Fruit fly (Drosophila melanogaster): ENCODE results near the gene SH3PX1.

The SH3PX1 gene

DNA sequence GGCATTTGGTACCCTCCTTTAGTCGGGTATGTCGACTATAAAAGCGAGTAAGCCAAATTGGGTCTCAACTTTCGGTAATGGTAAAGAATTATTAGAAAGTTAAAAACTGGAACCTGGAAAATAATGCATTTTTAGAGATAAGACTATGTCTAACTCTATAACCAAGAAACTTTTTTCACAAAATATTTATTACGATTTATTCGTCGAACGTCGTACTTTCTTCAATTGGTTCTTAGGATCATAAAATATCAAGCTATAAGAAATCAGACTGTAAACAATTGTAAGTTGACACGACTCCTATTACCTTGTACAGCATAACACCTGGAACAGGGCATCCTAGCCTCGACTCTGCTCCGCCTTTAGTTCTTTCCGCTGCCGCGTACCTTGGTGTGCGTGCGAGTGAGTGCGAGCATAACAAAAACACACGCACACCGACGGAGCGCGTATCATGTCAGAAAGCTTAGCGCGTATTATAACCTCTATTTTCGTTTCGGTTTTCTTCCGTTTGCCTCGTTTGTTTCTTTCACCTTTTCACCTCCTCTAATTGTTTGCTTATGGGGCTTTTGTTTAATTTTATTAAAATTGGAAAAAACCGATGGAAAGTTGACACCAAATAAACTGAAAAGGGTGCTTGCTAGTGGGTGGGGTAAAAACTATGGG is 20.6 kb downstream of the SH3PX1 start (continued):
- TF ChIP-seq HLHmδ (GFP tag; optimal IDR thresholded peaks at IDR 0.05) = no peak
- TF ChIP-seq onecut (GFP tag; IDR thresholded peaks at IDR 0.05) = peak; percentile 85
- TF ChIP-seq lilli (GFP tag; optimal IDR thresholded peaks at IDR 0.05) = peak; percentile 97
- TF ChIP-seq CG10274 (GFP tag; optimal IDR thresholded peaks at IDR 0.05) = peak; percentile 94
- peak; percentile 68 for TF ChIP-seq fd64A (GFP tag; optimal IDR thresholded peaks at IDR 0.05)
- peak; percentile 97 for TF ChIP-seq Side (GFP tag; optimal IDR thresholded peaks at IDR 0.05)
- no peak for TF ChIP-seq yki (optimal IDR thresholded peaks at IDR 0.05)
- peak; percentile 95 for TF ChIP-seq Chrac-16 (GFP tag; optimal IDR thresholded peaks at IDR 0.05)
- no peak for TF ChIP-seq Dp (GFP tag; optimal IDR thresholded peaks at IDR 0.05)
- no peak for TF ChIP-seq zf30C (GFP tag; optimal IDR thresholded peaks at IDR 0.05)
- TF ChIP-seq pan (optimal IDR thresholded peaks at IDR 0.05) = no peak
- peak; percentile 27 to 83 for TF ChIP-seq pan (GFP tag; optimal IDR thresholded peaks at IDR 0.05 in 1 of 2, IDR thresholded peaks at IDR 0.05 in 1 of 2)
- peak; percentile 100 for TF ChIP-seq sens (GFP tag)
- peak; percentile 89 for TF ChIP-seq CG9932 (GFP tag; IDR thresholded peaks at IDR 0.05)
- peak; percentile 90 for TF ChIP-seq CG31441 (GFP tag; IDR thresholded peaks at IDR 0.05)
- no peak for TF ChIP-seq pfk (GFP tag; optimal IDR thresholded peaks at IDR 0.05)
- peak; percentile 93 for TF ChIP-seq CG11398 (GFP tag; optimal IDR thresholded peaks at IDR 0.05)
- peak; percentile 94 for TF ChIP-seq en (GFP tag; optimal IDR thresholded peaks at IDR 0.05)
- TF ChIP-seq CG34376 (GFP tag; optimal IDR thresholded peaks at IDR 0.05) = peak; percentile 94
- TF ChIP-seq CG12219 (GFP tag; optimal IDR thresholded peaks at IDR 0.05) = peak; percentile 88
- peak; percentile 89 for TF ChIP-seq CG10267 (tag; optimal IDR thresholded peaks at IDR 0.05)
- peak; percentile 86 for TF ChIP-seq CG14014 (GFP tag; IDR thresholded peaks at IDR 0.05)
- peak; percentile 86 for TF ChIP-seq Blimp-1 (GFP tag; optimal IDR thresholded peaks at IDR 0.05)
- peak; percentile 92 for TF ChIP-seq CG12942 (GFP tag; optimal IDR thresholded peaks at IDR 0.05)
- TF ChIP-seq CG15601 (tag; optimal IDR thresholded peaks at IDR 0.05) = peak; percentile 93
- TF ChIP-seq CG17361 (GFP tag; IDR thresholded peaks at IDR 0.05) = peak; percentile 98
- peak; percentile 91 for TF ChIP-seq CG3065 (GFP tag; optimal IDR thresholded peaks at IDR 0.05)
- TF ChIP-seq psq (GFP tag; optimal IDR thresholded peaks at IDR 0.05) = peak; percentile 84
- TF ChIP-seq CG8359 (GFP tag; optimal IDR thresholded peaks at IDR 0.05; ENCODE audit: borderline replicate concordance) = peak; percentile 86
- peak; percentile 99 for TF ChIP-seq nmo (GFP tag; optimal IDR thresholded peaks at IDR 0.05)
- TF ChIP-seq CG8944 (GFP tag; optimal IDR thresholded peaks at IDR 0.05) = peak; percentile 96
- peak; percentile 65 for TF ChIP-seq Ravus (GFP tag; IDR thresholded peaks at IDR 0.05)
- peak; percentile 90 for TF ChIP-seq gsb-n (tag; optimal IDR thresholded peaks at IDR 0.05)
- peak; percentile 91 for TF ChIP-seq gcm2 (GFP tag; optimal IDR thresholded peaks at IDR 0.05)
- peak; percentile 92 for TF ChIP-seq sob (GFP tag; IDR thresholded peaks at IDR 0.05)
- peak; percentile 97 for TF ChIP-seq maf-S (GFP tag; optimal IDR thresholded peaks at IDR 0.05)
- TF ChIP-seq CG4730 (GFP tag; IDR thresholded peaks at IDR 0.05) = peak; percentile 86
- no peak for TF ChIP-seq Dfd (GFP tag; optimal IDR thresholded peaks at IDR 0.05)
- peak; percentile 77 for TF ChIP-seq GATAe (GFP tag; conservative IDR thresholded peaks at IDR 0.05)
- TF ChIP-seq CG4854 (GFP tag; optimal IDR thresholded peaks at IDR 0.05) = peak; percentile 94
- TF ChIP-seq sim (GFP tag; IDR thresholded peaks at IDR 0.05) = peak; percentile 51; the same call in 1 of the 2 replicates
- peak; percentile 93 for TF ChIP-seq CG10462 (GFP tag; optimal IDR thresholded peaks at IDR 0.05)
- peak; percentile 94 for TF ChIP-seq NK7.1 (GFP tag; optimal IDR thresholded peaks at IDR 0.05)
- peak; percentile 70; the same call in 1 of the 2 replicates for TF ChIP-seq aop (GFP tag; IDR thresholded peaks at IDR 0.05)
- TF ChIP-seq pita (GFP tag; optimal IDR thresholded peaks at IDR 0.05) = no peak
- peak; percentile 85 for TF ChIP-seq CG3407 (GFP tag; optimal IDR thresholded peaks at IDR 0.05)
- peak; percentile 64 for TF ChIP-seq CG17912 (GFP tag; optimal IDR thresholded peaks at IDR 0.05)
- peak; percentile 86 for TF ChIP-seq al (GFP tag; IDR thresholded peaks at IDR 0.05)
- no peak for TF ChIP-seq prd (optimal IDR thresholded peaks at IDR 0.05)
- peak; percentile 92 for TF ChIP-seq prd (GFP tag; IDR thresholded peaks at IDR 0.05)
- TF ChIP-seq CG3995 (GFP tag; optimal IDR thresholded peaks at IDR 0.05) = peak; percentile 76
- peak; percentile 96 for TF ChIP-seq chn (GFP tag; optimal IDR thresholded peaks at IDR 0.05)

Measured in whole organism, embryonic.